Worm (Caenorhabditis elegans): Measurements from ENCODE around the gene efn-4.

- TF ChIP-seq elt-2 (tag; optimal IDR thresholded peaks at IDR 0.05) (no peak), nhr-11 (tag; optimal IDR thresholded peaks at IDR 0.05) (no peak), lin-11 (tag; optimal IDR thresholded peaks at IDR 0.05) (no peak), odd-2 (tag; optimal IDR thresholded peaks at IDR 0.05) (no peak), lim-6 (tag; optimal IDR thresholded peaks at IDR 0.05) (no peak), dmd-4 (tag; optimal IDR thresholded peaks at IDR 0.05; ENCODE audit: borderline replicate concordance) (no peak)
Measured at ce11 chrIV:531835-532234, 27.2 kb upstream of the efn-4 start, which contains the start of gene glt-7.
